Fruit fly (Drosophila melanogaster): Measurements from ENCODE around the gene yin.

DNA sequence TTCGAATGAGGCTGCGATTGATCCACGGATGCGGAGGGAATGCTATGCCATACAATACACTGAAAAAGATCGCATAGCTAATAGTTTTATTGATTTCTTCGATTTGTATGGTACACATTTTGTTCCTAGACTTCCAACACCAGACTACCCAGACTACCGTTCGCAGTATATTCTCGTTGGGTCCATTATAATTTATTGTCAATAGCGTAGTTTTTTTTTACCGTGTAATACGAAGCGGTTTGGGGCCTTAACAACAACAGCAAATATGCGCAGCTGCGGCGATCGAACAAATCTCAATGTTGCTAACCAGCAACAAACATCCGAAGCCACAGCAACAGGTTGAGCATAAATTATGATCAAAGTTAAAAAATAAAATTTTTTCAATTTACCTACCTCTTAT is 33.1 kb downstream of the yin start:
- TF ChIP-seq cic (GFP tag; optimal IDR thresholded peaks at IDR 0.05) (no peak), CG12768 (GFP tag; optimal IDR thresholded peaks at IDR 0.05) (no peak), cnc (optimal IDR thresholded peaks at IDR 0.05) (no peak), CG33017 (tag; optimal IDR thresholded peaks at IDR 0.05) (no peak), Clk (GFP tag; optimal IDR thresholded peaks at IDR 0.05) (no peak), CG5204 (GFP tag; optimal IDR thresholded peaks at IDR 0.05) (no peak), kay (GFP tag; ENCODE audit: borderline replicate concordance) (no peak), tj (GFP tag; optimal IDR thresholded peaks at IDR 0.05) (no peak)
